Fruit fly (Drosophila melanogaster) whole organism, prepupa: ENCODE measurements around the gene CG31538.
A peak's percentile ranks its signal among the peaks of the same experiment; 100 is the strongest.

ENCODE experiments used
- Blimp-1 ChIP-seq: fragments of 200-800 bp; sonication (Bioruptor generic); optimal IDR thresholded peaks from 3 replicates; lab custom pipeline; 2017; ENCODE audit warnings: missing biosample characterization, missing genetic modification characterization, mild to moderate bottlenecking, moderate library complexity, missing genetic modification reagents
- CG10669 ChIP-seq: fragments of 200-800 bp; sonication (Bioruptor generic); optimal IDR thresholded peaks from 3 replicates; lab custom pipeline; 2018; ENCODE audit warnings: missing biosample characterization, mild to moderate bottlenecking, missing genetic modification characterization, moderate library complexity
- CG11294 ChIP-seq: fragments of 200-800 bp; sonication (Bioruptor generic); IDR thresholded peaks from 2 replicates; pipeline ENCODE4 v1.3.6; 2022; ENCODE audit warnings: missing biosample characterization, missing genetic modification characterization
- CG11762 ChIP-seq: fragments of 200-800 bp; sonication (Bioruptor generic); optimal IDR thresholded peaks from 3 replicates; lab custom pipeline; 2016; ENCODE audit warnings: missing biosample characterization, missing genetic modification characterization; ENCODE audit not compliant: insufficient read depth
- CG1621 ChIP-seq: fragments of 200-800 bp; sonication (Bioruptor generic); optimal IDR thresholded peaks from 3 replicates; lab custom pipeline; 2018; ENCODE audit warnings: missing biosample characterization, mild to moderate bottlenecking, missing genetic modification characterization
- CG16779 ChIP-seq: fragments of 200-800 bp; sonication (Bioruptor generic); optimal IDR thresholded peaks from 3 replicates; lab custom pipeline; 2017; ENCODE audit warnings: missing biosample characterization, mild to moderate bottlenecking, missing genetic modification characterization
- CG31627 ChIP-seq: fragments of 200-800 bp; sonication (Bioruptor generic); optimal IDR thresholded peaks from 3 replicates; lab custom pipeline; 2016; ENCODE audit warnings: missing biosample characterization, missing genetic modification characterization
- CG32006 ChIP-seq: fragments of 200-800 bp; sonication (Bioruptor generic); optimal IDR thresholded peaks from 3 replicates; lab custom pipeline; 2017; ENCODE audit warnings: missing biosample characterization, mild to moderate bottlenecking, missing genetic modification characterization
- CG34406 ChIP-seq: fragments of 200-800 bp; sonication (Bioruptor generic); optimal IDR thresholded peaks from 3 replicates; lab custom pipeline; 2016; ENCODE audit warnings: missing biosample characterization, missing genetic modification characterization
- CG3919 ChIP-seq: fragments of 200-800 bp; sonication (Bioruptor generic); optimal IDR thresholded peaks from 3 replicates; lab custom pipeline; 2016; ENCODE audit warnings: missing biosample characterization, missing genetic modification characterization
- CG4318 ChIP-seq: fragments of 200-800 bp; sonication (Bioruptor generic); optimal IDR thresholded peaks from 3 replicates; lab custom pipeline; 2017; ENCODE audit warnings: missing biosample characterization, mild to moderate bottlenecking, missing genetic modification characterization
- CG6163 ChIP-seq: fragments of 200-800 bp; sonication (Bioruptor generic); IDR thresholded peaks from 3 replicates; pipeline ENCODE4 v1.3.6; 2022; ENCODE audit warnings: missing biosample characterization, missing genetic modification characterization
- CG6808 ChIP-seq: fragments of 200-800 bp; sonication (Bioruptor generic); optimal IDR thresholded peaks from 3 replicates; lab custom pipeline; 2017; ENCODE audit warnings: missing biosample characterization, missing genetic modification characterization, mild to moderate bottlenecking, moderate library complexity, missing genetic modification reagents
- CG6854 ChIP-seq: fragments of 200-800 bp; sonication (Bioruptor generic); optimal IDR thresholded peaks from 2 replicates; lab custom pipeline; 2017; ENCODE audit warnings: missing biosample characterization, mild to moderate bottlenecking, missing genetic modification characterization
- CG7368 ChIP-seq: fragments of 200-800 bp; sonication (Bioruptor generic); optimal IDR thresholded peaks from 3 replicates; lab custom pipeline; 2016; ENCODE audit warnings: missing biosample characterization, missing genetic modification characterization
- CG8119 ChIP-seq: fragments of 200-800 bp; sonication (Bioruptor generic); IDR thresholded peaks from 3 replicates; pipeline ENCODE4 v1.3.6; 2022; ENCODE audit warnings: missing biosample characterization, missing genetic modification characterization
- CG8319 ChIP-seq: fragments of 200-800 bp; sonication (Bioruptor generic); optimal IDR thresholded peaks from 3 replicates; lab custom pipeline; 2016; ENCODE audit warnings: missing biosample characterization, missing genetic modification characterization
- CG9139 ChIP-seq: fragments of 200-800 bp; sonication (Bioruptor generic); optimal IDR thresholded peaks from 3 replicates; lab custom pipeline; 2017; ENCODE audit warnings: missing biosample characterization, mild to moderate bottlenecking, missing genetic modification characterization
- Eip75B ChIP-seq: fragments of 200-800 bp; sonication (Bioruptor generic); optimal IDR thresholded peaks from 3 replicates; lab custom pipeline; 2016; ENCODE audit warnings: missing biosample characterization, missing genetic modification characterization
- Eip78C ChIP-seq: fragments of 200-800 bp; sonication (Bioruptor generic); peaks from one replicate; lab custom pipeline; 2016; ENCODE audit warnings: missing biosample characterization, missing genetic modification characterization
- Eip93F ChIP-seq: fragments of 200-800 bp; sonication (Bioruptor generic); optimal IDR thresholded peaks from 2 replicates; lab custom pipeline; 2016; ENCODE audit warnings: missing biosample characterization, mild to moderate bottlenecking, missing genetic modification characterization
- Ets96B ChIP-seq: fragments of 200-800 bp; optimal IDR thresholded peaks from 2 replicates; lab custom pipeline; 2019; ENCODE audit warnings: missing biosample characterization, mild to moderate bottlenecking, missing genetic modification characterization, moderate library complexity
- Gug ChIP-seq: fragments of 200-800 bp; sonication (Bioruptor generic); IDR thresholded peaks from 2 replicates; pipeline ENCODE4 v1.3.6; 2022; ENCODE audit warnings: missing biosample characterization, missing genetic modification characterization
- Hr38 ChIP-seq: sonication (Bioruptor generic); optimal IDR thresholded peaks from 2 replicates; lab custom pipeline; 2016; ENCODE audit warnings: missing biosample characterization, missing genetic modification characterization
- Hr39 ChIP-seq: fragments of 200-800 bp; sonication (Bioruptor generic); optimal IDR thresholded peaks from 2 replicates; lab custom pipeline; 2016; ENCODE audit warnings: missing biosample characterization, missing genetic modification characterization
- Lpt ChIP-seq: fragments of 200-800 bp; sonication (Bioruptor generic); optimal IDR thresholded peaks from 3 replicates; lab custom pipeline; 2016; ENCODE audit warnings: missing biosample characterization, missing genetic modification characterization
- Smox ChIP-seq: fragments of 200-800 bp; sonication (Bioruptor generic); optimal IDR thresholded peaks from 3 replicates; lab custom pipeline; 2016; ENCODE audit warnings: missing biosample characterization, missing genetic modification characterization
- Sox14 ChIP-seq: fragments of 200-800 bp; sonication (Bioruptor generic); optimal IDR thresholded peaks from 3 replicates; lab custom pipeline; 2016; ENCODE audit warnings: missing biosample characterization, missing genetic modification characterization
- Sox15 ChIP-seq: fragments of 200-800 bp; sonication (Bioruptor generic); optimal IDR thresholded peaks from 3 replicates; lab custom pipeline; 2016; ENCODE audit warnings: missing biosample characterization, missing genetic modification characterization
- achi ChIP-seq: fragments of 200-800 bp; sonication (Bioruptor generic); optimal IDR thresholded peaks from 3 replicates; lab custom pipeline; 2016; ENCODE audit warnings: missing biosample characterization, missing genetic modification characterization
- acj6 ChIP-seq: fragments of 200-800 bp; sonication (Bioruptor generic); optimal IDR thresholded peaks from 3 replicates; lab custom pipeline; 2016; ENCODE audit warnings: missing biosample characterization, missing genetic modification characterization
- cyc ChIP-seq: fragments of 200-800 bp; sonication (Bioruptor generic); optimal IDR thresholded peaks from 3 replicates; lab custom pipeline; 2016; ENCODE audit warnings: missing biosample characterization, missing genetic modification characterization
- dac ChIP-seq: fragments of 200-800 bp; sonication (Bioruptor generic); optimal IDR thresholded peaks from 2 replicates; lab custom pipeline; 2017; ENCODE audit warnings: missing biosample characterization, mild to moderate bottlenecking, missing genetic modification characterization
- dsx ChIP-seq: fragments of 200-800 bp; optimal IDR thresholded peaks from 3 replicates; lab custom pipeline; 2019; ENCODE audit warnings: missing biosample characterization, mild to moderate bottlenecking, missing genetic modification characterization, moderate library complexity; ENCODE audit not compliant: poor library complexity, severe bottlenecking
- eg ChIP-seq: fragments of 200-800 bp; sonication (Bioruptor generic); IDR thresholded peaks from 3 replicates; pipeline ENCODE4 v1.3.6; 2022; ENCODE audit warnings: missing biosample characterization, missing genetic modification characterization
- esn ChIP-seq: fragments of 200-800 bp; sonication (Bioruptor generic); optimal IDR thresholded peaks from 2 replicates; lab custom pipeline; 2016; ENCODE audit warnings: missing biosample characterization, mild to moderate bottlenecking, missing genetic modification characterization, moderate library complexity
- fd59A ChIP-seq: fragments of 200-800 bp; sonication (Bioruptor generic); optimal IDR thresholded peaks from 2 replicates; lab custom pipeline; 2017; ENCODE audit warnings: missing biosample characterization, mild to moderate bottlenecking, missing genetic modification characterization, missing genetic modification reagents
- fd85E ChIP-seq: fragments of 200-800 bp; sonication (Bioruptor generic); optimal IDR thresholded peaks from 3 replicates; lab custom pipeline; 2016; ENCODE audit warnings: missing biosample characterization, missing genetic modification characterization
- fkh ChIP-seq: fragments of 200-800 bp; sonication (Bioruptor generic); optimal IDR thresholded peaks from 3 replicates; lab custom pipeline; 2017; ENCODE audit warnings: missing biosample characterization, mild to moderate bottlenecking, missing genetic modification characterization, moderate library complexity
- pdm3 ChIP-seq: fragments of 200-800 bp; sonication (Bioruptor generic); optimal IDR thresholded peaks from 3 replicates; lab custom pipeline; 2016; ENCODE audit warnings: missing biosample characterization, missing genetic modification characterization
- spab ChIP-seq: fragments of 200-800 bp; sonication (Bioruptor generic); optimal IDR thresholded peaks from 2 replicates; lab custom pipeline; 2017; ENCODE audit warnings: missing biosample characterization, mild to moderate bottlenecking, missing genetic modification characterization, missing genetic modification reagents
- ss ChIP-seq, 2 experiments: fragments of 200-800 bp; sonication (Bioruptor generic); optimal IDR thresholded peaks; 2 replicates in 1 of 2; 3 replicates in 1 of 2; lab custom pipeline; 2017 to 2018; ENCODE audit warnings: mild to moderate bottlenecking in 2 of 2, missing biosample characterization in 2 of 2, missing genetic modification characterization in 2 of 2, moderate library complexity in 1 of 2
- svp ChIP-seq: fragments of 200-800 bp; sonication (Bioruptor generic); peaks from one replicate; lab custom pipeline; 2016; ENCODE audit warnings: missing biosample characterization, missing genetic modification characterization
- topi ChIP-seq: fragments of 200-800 bp; sonication (Bioruptor generic); optimal IDR thresholded peaks from 3 replicates; lab custom pipeline; 2016; ENCODE audit warnings: missing biosample characterization, missing genetic modification characterization
- vri ChIP-seq: fragments of 200-800 bp; sonication (Bioruptor generic); optimal IDR thresholded peaks from 3 replicates; lab custom pipeline; 2016; ENCODE audit warnings: missing biosample characterization, mild to moderate bottlenecking, missing genetic modification characterization

CG31538 gene

DNA sequence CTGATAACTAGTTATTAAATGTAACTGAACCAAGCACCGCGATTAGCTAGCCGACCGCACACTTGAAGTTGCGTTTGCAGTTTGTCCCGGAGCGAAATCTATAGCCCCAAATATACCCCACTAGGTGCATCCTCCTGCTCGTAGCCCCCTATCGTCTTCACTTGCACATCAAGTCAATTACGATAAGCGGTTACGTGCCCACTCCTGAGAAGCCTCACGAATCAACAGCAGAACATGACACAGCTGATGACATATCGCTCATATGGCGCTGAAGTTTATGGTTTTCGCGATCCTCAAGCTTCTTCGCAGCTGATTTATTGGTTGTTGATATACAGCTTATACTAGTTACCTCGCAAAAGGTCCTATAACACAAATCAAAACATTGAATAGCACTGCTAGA is 16.4 kb downstream of the CG31538 start:
- no peak for TF ChIP-seq Eip93F (GFP tag; lab: Kevin White, UChicago)
- 0 out of 3 replicates have a peak, but pooled peaks have one; percentile 7 for TF ChIP-seq eg (GFP tag; lab: Robert Waterston, UW)
- TF ChIP-seq ss (GFP tag; optimal IDR thresholded peaks at IDR 0.05; lab: Kevin White, UChicago) = peak in 1 of 2 experiments; percentile 6
- no peak for TF ChIP-seq fd85E (GFP tag; lab: Kevin White, UChicago)
- peak; percentile 81 for TF ChIP-seq svp (GFP tag; lab: Kevin White, UChicago)
- TF ChIP-seq Eip78C = peak; percentile 30
- TF ChIP-seq CG6808 (GFP tag; lab: Kevin White, UChicago) = no peak
- no peak for TF ChIP-seq Smox (GFP tag; lab: Kevin White, UChicago)
- TF ChIP-seq vri (GFP tag; lab: Kevin White, UChicago) = peak; percentile 73

DNA sequence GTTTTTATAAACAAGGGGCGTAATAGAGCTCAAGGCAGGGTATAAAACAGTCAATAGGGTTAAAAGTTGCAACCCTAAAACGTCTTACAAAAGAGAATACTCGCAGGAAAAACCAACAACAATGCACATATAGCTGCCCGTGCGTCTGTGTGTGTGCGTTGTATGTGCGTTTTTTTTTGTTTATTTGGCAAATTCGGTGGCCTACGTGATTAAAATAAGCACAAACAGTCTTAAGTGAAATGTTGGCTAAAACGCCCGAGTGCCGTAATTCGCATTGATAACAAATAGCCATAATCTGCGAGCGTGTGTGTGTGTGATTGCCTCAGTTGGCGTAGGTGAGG is 20.5 kb downstream of the CG31538 start:
- TF ChIP-seq vri (GFP tag; lab: Kevin White, UChicago) = peak; percentile 80
- TF ChIP-seq Eip75B = no peak
- no peak for TF ChIP-seq Ets96B (tag; lab: Kevin White, UChicago)
- no peak for TF ChIP-seq Hr38
- TF ChIP-seq esn = no peak
- no peak for TF ChIP-seq CG3919

DNA sequence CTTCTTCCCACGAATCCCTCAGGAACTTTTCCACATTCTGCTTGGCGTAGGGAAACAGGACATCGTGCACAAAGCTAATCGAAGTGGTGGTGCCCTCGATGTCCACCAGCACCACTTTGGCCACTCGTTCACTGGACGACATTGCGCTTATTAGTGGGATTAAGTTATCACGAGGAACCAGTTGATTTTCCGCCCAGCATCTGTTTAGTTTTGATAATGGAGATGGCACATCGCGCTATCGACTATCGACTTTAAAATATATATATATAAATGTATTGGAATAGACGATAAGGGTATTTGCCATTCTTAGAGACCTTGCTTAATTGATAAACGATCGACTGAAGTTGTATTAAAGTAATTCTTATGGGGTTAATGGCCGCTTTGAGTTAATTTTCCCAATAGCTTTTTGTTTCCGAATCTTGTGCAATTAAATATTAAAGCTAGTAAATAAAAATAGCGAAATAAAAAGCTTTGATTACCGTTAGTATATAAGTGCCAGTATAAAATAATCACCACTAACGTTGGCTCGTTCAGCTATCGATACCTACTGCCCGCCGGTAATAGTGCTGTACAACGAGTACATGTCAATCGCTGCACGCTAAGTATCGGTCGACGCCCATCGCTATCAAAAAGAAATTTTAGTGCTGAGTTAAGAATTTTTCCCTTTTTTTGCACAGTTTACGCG is 21.0 kb downstream of the CG31538 start, which contains the start of the genes Enoph and Hph:
Enoph (minus strand) TSS at position 220 of the 685 bp plus-strand sequence.
Hph (plus strand) TSS at position 576 of the 685 bp plus-strand sequence.
- TF ChIP-seq CG11294 (peak; percentile 33; the same call in 1 of the 2 replicates), CG31627 (peak; percentile 76), CG9139 (no peak), fd59A (peak; percentile 18), achi (peak; percentile 75), esn (peak; percentile 71), Hr39 (peak; percentile 64), CG16779 (tag; lab: Kevin White, UChicago) (no peak), Eip78C (peak; percentile 78), Sox14 (GFP tag; lab: Kevin White, UChicago) (peak; percentile 76), Blimp-1 (GFP tag; lab: Kevin White, UChicago) (no peak), ss (GFP tag; optimal IDR thresholded peaks at IDR 0.05; lab: Kevin White, UChicago) (peak in 1 of 2 experiments; percentile 57), Gug (GFP tag; lab: Robert Waterston, UW) (peak; percentile 71), CG4318 (peak; percentile 49), pdm3 (peak; percentile 64), Hr38 (no peak), Eip93F (GFP tag; lab: Kevin White, UChicago) (no peak), Eip75B (peak; percentile 58), acj6 (GFP tag; lab: Kevin White, UChicago) (peak; percentile 74), fkh (peak; percentile 64), topi (GFP tag; lab: Kevin White, UChicago) (peak; percentile 62), CG34406 (peak; percentile 50), CG6163 (GFP tag; lab: Robert Waterston, UW) (0 out of 3 replicates have a peak, but pooled peaks have one; percentile 61), CG10669 (GFP tag; lab: Kevin White, UChicago) (peak; percentile 67), CG8319 (GFP tag; lab: Kevin White, UChicago) (peak; percentile 43), svp (GFP tag; lab: Kevin White, UChicago) (peak; percentile 80), CG7368 (GFP tag; lab: Kevin White, UChicago) (no peak), spab (GFP tag; lab: Kevin White, UChicago) (peak; percentile 11), CG6854 (GFP tag; lab: Kevin White, UChicago) (no peak), Ets96B (tag; lab: Kevin White, UChicago) (peak; percentile 56), CG1621 (tag; lab: Kevin White, UChicago) (peak; percentile 7), fd85E (GFP tag; lab: Kevin White, UChicago) (no peak), Lpt (peak; percentile 57), Sox15 (GFP tag; lab: Kevin White, UChicago) (peak; percentile 62), CG32006 (GFP tag; lab: Kevin White, UChicago) (peak; percentile 77), dac (peak; percentile 19), cyc (GFP tag; lab: Kevin White, UChicago) (peak; percentile 66), dsx (GFP tag; lab: Kevin White, UChicago) (peak; percentile 49), CG8119 (GFP tag; lab: Robert Waterston, UW) (peak; percentile 56; the same call in 2 of the 3 replicates), CG11762 (GFP tag; lab: Kevin White, UChicago) (peak; percentile 39)
